Fruit fly (Drosophila melanogaster): ENCODE results near the gene AP-1gamma.

Gene AP-1gamma

dm6 chrX:9085726-9086125 is 22.8 kb upstream of the AP-1gamma start, which contains the start of gene CG32708 (continued):
- TF ChIP-seq CG7963 (GFP tag; IDR thresholded peaks at IDR 0.05; ENCODE audit: partially characterized antibody) (peak; percentile 63; the same call in 2 of the 3 replicates), fu2 (GFP tag; optimal IDR thresholded peaks at IDR 0.05) (no peak), CG1792 (GFP tag; optimal IDR thresholded peaks at IDR 0.05) (no peak), Dll (GFP tag; IDR thresholded peaks at IDR 0.05; ENCODE audit: partially characterized antibody) (peak; percentile 75), Pdp1 (GFP tag; optimal IDR thresholded peaks at IDR 0.05) (peak in 1 of 2 experiments; percentile 28), sens (GFP tag) (peak; percentile 80), CG4617 (GFP tag; optimal IDR thresholded peaks at IDR 0.05; ENCODE audit: borderline replicate concordance) (no peak), bbx (GFP tag; IDR thresholded peaks at IDR 0.05; ENCODE audit: partially characterized antibody) (peak; percentile 74), CG2712 (tag; optimal IDR thresholded peaks at IDR 0.05) (peak; percentile 4), run (tag; optimal IDR thresholded peaks at IDR 0.05) (no peak), MBD-R2 (GFP tag; IDR thresholded peaks at IDR 0.05) (peak; percentile 65), Scr (GFP tag; IDR thresholded peaks at IDR 0.05; ENCODE audit: partially characterized antibody) (peak; percentile 70), nom (GFP tag; optimal IDR thresholded peaks at IDR 0.05) (peak; percentile 16), hb (GFP tag; IDR thresholded peaks at IDR 0.05; ENCODE audit: partially characterized antibody) (peak; percentile 58; the same call in 2 of the 3 replicates), CG15514 (GFP tag; optimal IDR thresholded peaks at IDR 0.05) (peak; percentile 81), slbo (GFP tag; IDR thresholded peaks at IDR 0.05) (0 out of 2 replicates have a peak, but pooled peaks have one; percentile 18), sna (GFP tag; IDR thresholded peaks at IDR 0.05; ENCODE audit: partially characterized antibody) (peak; percentile 66), ato (GFP tag; IDR thresholded peaks at IDR 0.05; ENCODE audit: partially characterized antibody) (peak; percentile 48), CG16813 (GFP tag; IDR thresholded peaks at IDR 0.05; ENCODE audit: partially characterized antibody) (peak; percentile 68), ase (GFP tag; IDR thresholded peaks at IDR 0.05) (0 out of 3 replicates have a peak, but pooled peaks have one; percentile 7), CG14710 (tag; optimal IDR thresholded peaks at IDR 0.05) (peak; percentile 2), Neu2 (GFP tag; optimal IDR thresholded peaks at IDR 0.05; ENCODE audit: borderline replicate concordance) (no peak), CG42726 (GFP tag; IDR thresholded peaks at IDR 0.05; ENCODE audit: partially characterized antibody) (peak; percentile 20; the same call in 1 of the 2 replicates), Sry-δ (GFP tag; optimal IDR thresholded peaks at IDR 0.05) (peak; percentile 86), Opbp (GFP tag; IDR thresholded peaks at IDR 0.05; ENCODE audit: partially characterized antibody) (peak; percentile 67; the same call in 2 of the 3 replicates), HLH4C (GFP tag; IDR thresholded peaks at IDR 0.05; ENCODE audit: partially characterized antibody) (peak; percentile 72), CG9932 (GFP tag; IDR thresholded peaks at IDR 0.05) (peak; percentile 46; the same call in 1 of the 2 replicates), knrl (GFP tag; IDR thresholded peaks at IDR 0.05; ENCODE audit: partially characterized antibody) (peak; percentile 61; the same call in 2 of the 3 replicates), sug (tag; optimal IDR thresholded peaks at IDR 0.05) (peak; percentile 2), row (GFP tag; IDR thresholded peaks at IDR 0.05) (peak; percentile 47; the same call in 2 of the 3 replicates), CG13287 (GFP tag; IDR thresholded peaks at IDR 0.05; ENCODE audit: partially characterized antibody) (peak; percentile 83), amos (GFP tag; IDR thresholded peaks at IDR 0.05; ENCODE audit: partially characterized antibody) (peak; percentile 76), inv (GFP tag; IDR thresholded peaks at IDR 0.05; ENCODE audit: partially characterized antibody) (peak; percentile 54), stwl (tag; optimal IDR thresholded peaks at IDR 0.05) (peak; percentile 57), trem (tag; optimal IDR thresholded peaks at IDR 0.05) (peak; percentile 20), chinmo (GFP tag; IDR thresholded peaks at IDR 0.05; ENCODE audit: partially characterized antibody) (0 out of 4 replicates have a peak, but pooled peaks have one; percentile 77), Nf-YB (GFP tag; optimal IDR thresholded peaks at IDR 0.05) (no peak), CG1602 (GFP tag; optimal IDR thresholded peaks at IDR 0.05) (no peak), CG34224 (GFP tag; IDR thresholded peaks at IDR 0.05; ENCODE audit: partially characterized antibody) (peak; percentile 74), vnd (GFP tag; IDR thresholded peaks at IDR 0.05; ENCODE audit: partially characterized antibody) (peak; percentile 60; the same call in 2 of the 3 replicates), unc-4 (GFP tag; IDR thresholded peaks at IDR 0.05; ENCODE audit: partially characterized antibody) (peak; percentile 79)
